Fruit fly (Drosophila melanogaster): Measurements from ENCODE around the gene CG17841.

CG17841 gene

dm6 chrX:10365748-10366415 lies 2.0 kb upstream of the CG17841 start:
- peak; percentile 25 for TF ChIP-seq topi (GFP tag; optimal IDR thresholded peaks at IDR 0.05)
- peak; percentile 23 for TF ChIP-seq CG3919 (GFP tag; optimal IDR thresholded peaks at IDR 0.05)
- TF ChIP-seq ss (GFP tag; optimal IDR thresholded peaks at IDR 0.05): peak; percentile 58 to 63
- TF ChIP-seq esn (GFP tag; optimal IDR thresholded peaks at IDR 0.05): peak; percentile 22
- TF ChIP-seq CG10631 (GFP tag; optimal IDR thresholded peaks at IDR 0.05): no peak
- peak; percentile 55 for TF ChIP-seq dsx (GFP tag; optimal IDR thresholded peaks at IDR 0.05; ENCODE audit: poor library complexity, severe bottlenecking)
- peak; percentile 42 for TF ChIP-seq CG15336 (GFP tag; IDR thresholded peaks at IDR 0.05)
- TF ChIP-seq Eip75B (GFP tag; optimal IDR thresholded peaks at IDR 0.05): peak; percentile 25
- peak; percentile 18 for TF ChIP-seq pdm3 (GFP tag; optimal IDR thresholded peaks at IDR 0.05)
- no peak for TF ChIP-seq CG8319 (GFP tag; optimal IDR thresholded peaks at IDR 0.05)
- TF ChIP-seq Eip93F (GFP tag; optimal IDR thresholded peaks at IDR 0.05): no peak
- peak; percentile 89 for TF ChIP-seq fkh (GFP tag; optimal IDR thresholded peaks at IDR 0.05)
- TF ChIP-seq CG6276 (GFP tag; optimal IDR thresholded peaks at IDR 0.05): peak; percentile 2
- TF ChIP-seq svp (GFP tag): peak; percentile 39
- peak; percentile 47; the same call in 2 of the 3 replicates for TF ChIP-seq CG6163 (GFP tag; IDR thresholded peaks at IDR 0.05)
- TF ChIP-seq OdsH (GFP tag; optimal IDR thresholded peaks at IDR 0.05): no peak
- TF ChIP-seq lz (GFP tag; optimal IDR thresholded peaks at IDR 0.05): peak; percentile 9
- peak; percentile 60 for TF ChIP-seq CG6854 (GFP tag; optimal IDR thresholded peaks at IDR 0.05)
- peak; percentile 60 for TF ChIP-seq Sox14 (GFP tag; optimal IDR thresholded peaks at IDR 0.05)
- no peak for TF ChIP-seq CG1621 (tag; optimal IDR thresholded peaks at IDR 0.05)
- peak; percentile 36 for TF ChIP-seq achi (GFP tag; optimal IDR thresholded peaks at IDR 0.05)
- TF ChIP-seq vri (GFP tag; optimal IDR thresholded peaks at IDR 0.05): peak; percentile 43
- TF ChIP-seq Eip78C (GFP tag): peak; percentile 89
- peak; percentile 17; the same call in 1 of the 3 replicates for TF ChIP-seq eg (GFP tag; IDR thresholded peaks at IDR 0.05)
- peak; percentile 45 for TF ChIP-seq Sox102F (GFP tag; optimal IDR thresholded peaks at IDR 0.05)
- TF ChIP-seq Blimp-1 (GFP tag; optimal IDR thresholded peaks at IDR 0.05): no peak

dm6 chrX:10367372-10367771 lies 480 bp upstream of the CG17841 start, which contains the start of gene CG32679:
TSS of gene CG32679 (minus strand) at chrX:10367472.
- TF ChIP-seq eg (GFP tag; IDR thresholded peaks at IDR 0.05) (no peak), CG16779 (tag; optimal IDR thresholded peaks at IDR 0.05) (no peak), spab (GFP tag; optimal IDR thresholded peaks at IDR 0.05) (no peak), fkh (GFP tag; optimal IDR thresholded peaks at IDR 0.05) (no peak), CG11902 (GFP tag; optimal IDR thresholded peaks at IDR 0.05) (no peak), Met (GFP tag; optimal IDR thresholded peaks at IDR 0.05) (no peak), Ets96B (tag; optimal IDR thresholded peaks at IDR 0.05) (no peak), Sox14 (GFP tag; optimal IDR thresholded peaks at IDR 0.05) (no peak), Hr39 (GFP tag; optimal IDR thresholded peaks at IDR 0.05) (no peak), Blimp-1 (GFP tag; optimal IDR thresholded peaks at IDR 0.05) (no peak)

- no peak for TF ChIP-seq Blimp-1 (GFP tag; optimal IDR thresholded peaks at IDR 0.05)
- no peak for TF ChIP-seq fd59A (GFP tag; optimal IDR thresholded peaks at IDR 0.05)
Measured at dm6 chrX:10369315-10369714, 1.5 kb downstream of the CG17841 start.

DNA sequence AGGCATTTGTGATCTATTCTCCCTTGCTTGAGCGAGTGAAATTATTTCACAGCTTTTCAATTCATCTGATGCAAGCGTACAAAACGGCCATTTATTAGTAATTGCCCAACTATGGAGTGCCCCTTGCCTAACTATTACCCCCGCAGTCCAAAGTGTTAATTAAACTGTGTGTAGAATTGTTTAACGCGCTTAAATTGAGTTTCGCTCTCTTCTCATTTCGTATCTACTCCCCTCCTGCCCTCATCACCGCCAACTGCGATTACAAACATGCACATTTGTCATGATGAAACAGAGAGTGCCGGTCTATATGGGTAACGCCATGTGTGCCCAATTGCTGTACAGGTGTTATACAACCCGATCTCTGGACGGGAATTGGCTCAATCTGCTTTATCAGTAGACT lies 1.9 kb downstream of the CG17841 start:
- TF ChIP-seq vri (GFP tag; optimal IDR thresholded peaks at IDR 0.05) (peak; percentile 48), lz (GFP tag; optimal IDR thresholded peaks at IDR 0.05) (no peak)
